Worm (Caenorhabditis elegans) whole organism, young adult: ENCODE data around the gene epn-1.

ENCODE experiments used
- B0261.1 ChIP-seq: sonication (generic microtip); optimal IDR thresholded peaks from 2 replicates; lab custom pipeline; 2016; ENCODE audit warnings: mild to moderate bottlenecking, missing genetic modification characterization, moderate library complexity, missing compliant biosample characterization
- B0336.3 ChIP-seq: fragments of 200-800 bp; sonication (Bioruptor generic); IDR thresholded peaks from 2 replicates; pipeline ENCODE4 v1.3.6; 2022; ENCODE audit warnings: missing genetic modification characterization, missing compliant biosample characterization
- K11D2.4 ChIP-seq: fragments of 200-800 bp; sonication (Bioruptor generic); IDR thresholded peaks from 2 replicates; pipeline ENCODE4 v1.3.6; 2022; ENCODE audit warnings: missing genetic modification reagents, missing genetic modification characterization, missing compliant biosample characterization
- ceh-100 ChIP-seq: fragments of 200-800 bp; sonication (Bioruptor generic); IDR thresholded peaks from 2 replicates; pipeline ENCODE4 v1.3.6; 2022; ENCODE audit warnings: missing genetic modification reagents, missing genetic modification characterization, missing compliant biosample characterization
- ceh-40 ChIP-seq: fragments of 200-800 bp; sonication (Bioruptor generic); IDR thresholded peaks from 2 replicates; pipeline ENCODE4 v1.3.6; 2022; ENCODE audit warnings: missing genetic modification characterization, missing compliant biosample characterization
- dox-1 ChIP-seq: fragments of 200-800 bp; sonication (Bioruptor generic); IDR thresholded peaks from 2 replicates; pipeline ENCODE4 v1.3.6; 2022; ENCODE audit warnings: missing genetic modification reagents, missing genetic modification characterization, missing compliant biosample characterization
- gei-17 ChIP-seq: fragments of 200-800 bp; sonication (Bioruptor generic); optimal IDR thresholded peaks from 2 replicates; lab custom pipeline; 2018; ENCODE audit warnings: mild to moderate bottlenecking, missing genetic modification characterization, missing compliant biosample characterization
- nhr-80 ChIP-seq: sonication (generic microtip); optimal IDR thresholded peaks from 2 replicates; lab custom pipeline; 2016; ENCODE audit warnings: missing genetic modification characterization, missing compliant biosample characterization
- snpc-1.1 ChIP-seq: sonication (generic microtip); optimal IDR thresholded peaks from 2 replicates; lab custom pipeline; 2017; ENCODE audit warnings: missing genetic modification characterization, mild to moderate bottlenecking, missing compliant biosample characterization, antibody characterized with exemption, moderate library complexity, missing genotype, missing genetic modification reagents; ENCODE audit not compliant: insufficient read depth
- snpc-4 ChIP-seq, 5 experiments: fragments of 150-350 bp in 1 of 5; sonication (generic microtip) in 4 of 5; optimal IDR thresholded peaks; 2 replicates each; lab custom pipeline; 2014 to 2018; ENCODE audit warnings: missing genetic modification characterization in 5 of 5, missing biosample characterization in 3 of 5, antibody characterized with exemption in 2 of 5, mild to moderate bottlenecking in 2 of 5, missing compliant biosample characterization in 2 of 5, missing genotype in 2 of 5, moderate library complexity in 2 of 5, missing genetic modification reagents in 1 of 5
- zfh-2 ChIP-seq: fragments of 200-800 bp; sonication (Bioruptor generic); conservative IDR thresholded peaks from 2 replicates; pipeline ENCODE4 v1.3.6; 2022; ENCODE audit warnings: missing genetic modification reagents, missing genetic modification characterization, missing compliant biosample characterization

epn-1 gene

ce11 chrX:14770336-14770735, 48.0 kb downstream of the epn-1 start:
- TF ChIP-seq nhr-80 (tag; lab: Kevin White, UChicago), result peak; percentile 79
- no peak for TF ChIP-seq K11D2.4 (GFP tag; lab: Robert Waterston, UW)

ce11 chrX:14768989-14769388, 49.3 kb downstream of the epn-1 start:
- TF ChIP-seq dox-1 (GFP tag; lab: Robert Waterston, UW) (0 out of 2 replicates have a peak, but pooled peaks have one; percentile 37), gei-17 (no peak), nhr-80 (tag; lab: Kevin White, UChicago) (peak; percentile 76), B0336.3 (GFP tag; lab: Robert Waterston, UW) (no peak), B0261.1 (tag; lab: Kevin White, UChicago) (no peak), ceh-100 (GFP tag; lab: Robert Waterston, UW) (no peak)
- TF ChIP-seq, all 124 proteins: peak for 2

- TF ChIP-seq ceh-40 (GFP tag; lab: Robert Waterston, UW) (no peak), zfh-2 (GFP tag; lab: Robert Waterston, UW) (peak; percentile 66), snpc-1.1 (tag; lab: Kevin White, UChicago) (peak; percentile 59), snpc-4 (GFP tag; optimal IDR thresholded peaks at IDR 0.05; lab: Kevin White, UChicago) (no peak), snpc-4 (tag; optimal IDR thresholded peaks at IDR 0.05; lab: Kevin White, UChicago) (peak in 2 of 4 experiments; percentile 76 to 88)
These were observed 50.5 kb downstream of the epn-1 start for ce11 chrX:14767813-14768212.
